Worm (Caenorhabditis elegans) whole organism, mixed stage, embryonic: ENCODE results near the gene wrn-1.
A peak's percentile ranks its signal among the peaks of the same experiment; 100 is the strongest.

Experiments
- M03D4.4 ChIP-seq: sonication (generic microtip); optimal IDR thresholded peaks from 2 replicates; lab custom pipeline; 2017; ENCODE audit warnings: mild to moderate bottlenecking, missing genetic modification characterization, missing compliant biosample characterization
- bed-3 ChIP-seq: fragments of 200-800 bp; sonication (Bioruptor generic); optimal IDR thresholded peaks from 3 replicates; lab custom pipeline; 2018; ENCODE audit warnings: mild to moderate bottlenecking, missing genetic modification characterization, moderate library complexity, missing compliant biosample characterization
- blmp-1 ChIP-seq: fragments of 150-350 bp; optimal IDR thresholded peaks from 2 replicates; lab custom pipeline; 2014; ENCODE audit warnings: missing biosample characterization, missing genetic modification characterization
- ceh-39 ChIP-seq: fragments of 150-350 bp; optimal IDR thresholded peaks from 2 replicates; lab custom pipeline; 2014; ENCODE audit warnings: missing biosample characterization, missing genetic modification characterization
- ceh-43 ChIP-seq: fragments of 200-800 bp; sonication (Bioruptor generic); optimal IDR thresholded peaks from 2 replicates; lab custom pipeline; 2018; ENCODE audit warnings: mild to moderate bottlenecking, missing genetic modification characterization, moderate library complexity, missing compliant biosample characterization
- ceh-83 ChIP-seq: fragments of 200-800 bp; sonication (Bioruptor generic); optimal IDR thresholded peaks from 2 replicates; lab custom pipeline; 2018; ENCODE audit warnings: mild to moderate bottlenecking, missing genetic modification characterization, missing compliant biosample characterization
- ces-1 ChIP-seq: fragments of 150-350 bp; optimal IDR thresholded peaks from 2 replicates; lab custom pipeline; 2014; ENCODE audit warnings: missing biosample characterization, missing genetic modification reagents, missing genetic modification characterization
- cnd-1 ChIP-seq: fragments of 200-800 bp; sonication (Bioruptor generic); optimal IDR thresholded peaks from 2 replicates; lab custom pipeline; 2018; ENCODE audit warnings: mild to moderate bottlenecking, missing genetic modification characterization, missing compliant biosample characterization
- drap-1 ChIP-seq: fragments of 200-800 bp; sonication (Bioruptor generic); optimal IDR thresholded peaks from 3 replicates; lab custom pipeline; 2018; ENCODE audit warnings: mild to moderate bottlenecking, missing genetic modification characterization, missing compliant biosample characterization
- elt-1 ChIP-seq: sonication (generic microtip); optimal IDR thresholded peaks from 2 replicates; lab custom pipeline; 2017; ENCODE audit warnings: missing genetic modification characterization, mild to moderate bottlenecking, missing compliant biosample characterization, antibody characterized with exemption, moderate library complexity, borderline replicate concordance; ENCODE audit not compliant: insufficient read depth
- flh-1 ChIP-seq: fragments of 200-800 bp; sonication (Bioruptor generic); optimal IDR thresholded peaks from 2 replicates; lab custom pipeline; 2018; ENCODE audit warnings: mild to moderate bottlenecking, missing genetic modification characterization, moderate library complexity, missing compliant biosample characterization
- ham-2 ChIP-seq: fragments of 200-800 bp; sonication (Bioruptor generic); optimal IDR thresholded peaks from 2 replicates; lab custom pipeline; 2018; ENCODE audit warnings: mild to moderate bottlenecking, missing genetic modification characterization, missing compliant biosample characterization
- lin-13 ChIP-seq: fragments of 150-350 bp; optimal IDR thresholded peaks from 2 replicates; lab custom pipeline; 2014; ENCODE audit warnings: missing biosample characterization, missing genetic modification characterization
- lin-32 ChIP-seq: fragments of 200-800 bp; sonication (Bioruptor generic); optimal IDR thresholded peaks from 2 replicates; lab custom pipeline; 2018; ENCODE audit warnings: mild to moderate bottlenecking, missing genetic modification characterization, missing compliant biosample characterization
- lsy-2 ChIP-seq: fragments of 150-350 bp; optimal IDR thresholded peaks from 2 replicates; lab custom pipeline; 2014; ENCODE audit warnings: missing biosample characterization, missing genetic modification characterization
- mab-5 ChIP-seq: fragments of 150-350 bp; optimal IDR thresholded peaks from 2 replicates; lab custom pipeline; 2014; ENCODE audit warnings: missing biosample characterization, missing genetic modification characterization
- mep-1 ChIP-seq: fragments of 150-350 bp; optimal IDR thresholded peaks from 2 replicates; lab custom pipeline; 2017; ENCODE audit warnings: missing biosample characterization, missing genetic modification reagents, missing genetic modification characterization, inconsistent platforms
- mls-2 ChIP-seq: sonication (generic microtip); optimal IDR thresholded peaks from 2 replicates; lab custom pipeline; 2016; ENCODE audit warnings: mild to moderate bottlenecking, missing genetic modification characterization, moderate library complexity, missing compliant biosample characterization
- nhr-12 ChIP-seq: fragments of 150-350 bp; optimal IDR thresholded peaks from 2 replicates; lab custom pipeline; 2014; ENCODE audit warnings: missing biosample characterization, missing genetic modification characterization
- nhr-2 ChIP-seq: fragments of 150-350 bp; optimal IDR thresholded peaks from 2 replicates; lab custom pipeline; 2014; ENCODE audit warnings: missing biosample characterization, missing genetic modification characterization
- nhr-28 ChIP-seq: fragments of 150-350 bp; optimal IDR thresholded peaks from 2 replicates; lab custom pipeline; 2014; ENCODE audit warnings: missing biosample characterization, missing genetic modification characterization
- nhr-76 ChIP-seq: sonication (generic microtip); optimal IDR thresholded peaks from 2 replicates; lab custom pipeline; 2017; ENCODE audit warnings: missing biosample characterization, missing genetic modification characterization
- pha-4 ChIP-seq: fragments of 150-350 bp; optimal IDR thresholded peaks from 2 replicates; lab custom pipeline; 2018; ENCODE audit warnings: missing biosample characterization, missing genetic modification reagents, missing genetic modification characterization
- sem-2 ChIP-seq: fragments of 200-800 bp; sonication (Bioruptor generic); optimal IDR thresholded peaks from 2 replicates; lab custom pipeline; 2018; ENCODE audit warnings: mild to moderate bottlenecking, missing genetic modification characterization, missing compliant biosample characterization
- snpc-4 ChIP-seq: fragments of 150-350 bp; optimal IDR thresholded peaks from 2 replicates; lab custom pipeline; 2014; ENCODE audit warnings: missing biosample characterization, missing genetic modification characterization
- tbx-8 ChIP-seq: fragments of 200-800 bp; sonication (Bioruptor generic); optimal IDR thresholded peaks from 2 replicates; lab custom pipeline; 2018; ENCODE audit warnings: mild to moderate bottlenecking, missing genetic modification characterization, moderate library complexity, missing compliant biosample characterization
- unc-120 ChIP-seq: sonication (generic microtip); optimal IDR thresholded peaks from 2 replicates; lab custom pipeline; 2017; ENCODE audit warnings: missing genetic modification characterization, missing compliant biosample characterization; ENCODE audit not compliant: poor library complexity, severe bottlenecking
- unc-39 ChIP-seq: fragments of 150-350 bp; optimal IDR thresholded peaks from 2 replicates; lab custom pipeline; 2014; ENCODE audit warnings: missing biosample characterization, missing genetic modification characterization
- unc-62 ChIP-seq: fragments of 150-350 bp; optimal IDR thresholded peaks from 2 replicates; lab custom pipeline; 2014; ENCODE audit warnings: missing biosample characterization, missing genetic modification reagents, missing genetic modification characterization
- zip-8 ChIP-seq: fragments of 150-350 bp; optimal IDR thresholded peaks from 2 replicates; lab custom pipeline; 2014; ENCODE audit warnings: missing biosample characterization, missing genetic modification characterization
- ztf-11 ChIP-seq: fragments of 150-350 bp; optimal IDR thresholded peaks from 2 replicates; lab custom pipeline; 2014; ENCODE audit warnings: missing biosample characterization, missing genetic modification characterization

wrn-1 gene

ce11 chrII:6563238-6563637 is 8.5 kb downstream of the wrn-1 start:
- no peak for TF ChIP-seq M03D4.4
- TF ChIP-seq lin-13 (tag; lab: Kevin White, UChicago), result no peak
- no peak for TF ChIP-seq nhr-12
- TF ChIP-seq tbx-8 (GFP tag; lab: Kevin White, UChicago), result no peak
- peak; percentile 5 for TF ChIP-seq unc-120 (tag; lab: Kevin White, UChicago)
- TF ChIP-seq unc-62 (GFP tag; lab: Kevin White, UChicago), result peak; percentile 7
- no peak for TF ChIP-seq flh-1 (GFP tag; lab: Kevin White, UChicago)
- TF ChIP-seq unc-39 (tag; lab: Kevin White, UChicago), result no peak
- TF ChIP-seq lin-32 (GFP tag; lab: Kevin White, UChicago), result no peak
- TF ChIP-seq ham-2, result no peak
- no peak for TF ChIP-seq ceh-39 (tag; lab: Kevin White, UChicago)
- TF ChIP-seq mep-1, result no peak
- peak; percentile 35 for TF ChIP-seq nhr-2 (tag; lab: Kevin White, UChicago)
- TF ChIP-seq pha-4 (tag; lab: Kevin White, UChicago), result peak; percentile 11

- TF ChIP-seq ceh-83 (peak; percentile 83), unc-120 (tag; lab: Kevin White, UChicago) (no peak), sem-2 (GFP tag; lab: Kevin White, UChicago) (peak; percentile 30), cnd-1 (tag; lab: Kevin White, UChicago) (peak; percentile 55), nhr-28 (tag; lab: Kevin White, UChicago) (no peak), ceh-43 (GFP tag; lab: Kevin White, UChicago) (peak; percentile 0), lin-32 (GFP tag; lab: Kevin White, UChicago) (peak; percentile 14), nhr-76 (tag; lab: Kevin White, UChicago) (no peak), mls-2 (tag; lab: Kevin White, UChicago) (no peak), nhr-2 (tag; lab: Kevin White, UChicago) (no peak), blmp-1 (tag; lab: Kevin White, UChicago) (no peak), drap-1 (GFP tag; lab: Kevin White, UChicago) (peak; percentile 58), zip-8 (tag; lab: Kevin White, UChicago) (no peak), ztf-11 (tag; lab: Kevin White, UChicago) (no peak), flh-1 (GFP tag; lab: Kevin White, UChicago) (peak; percentile 18)
- TF ChIP-seq, all 35 proteins: peak for 7
Observed at ce11 chrII:6565077-6565476, 10.3 kb downstream of the wrn-1 start, which contains the start of gene mpz-3. Gene mpz-3, minus strand, starts transcription at chrII:6565396.

ce11 chrII:6566628-6567180 is 11.9 kb downstream of the wrn-1 start, which contains the start of the genes F18C5.5 and F18C5.9:
Gene F18C5.5, minus strand, starts transcription at chrII:6566728.
Gene F18C5.9, plus strand, starts transcription at chrII:6567130.
- TF ChIP-seq ztf-11 (tag; lab: Kevin White, UChicago) (no peak), ceh-83 (no peak), unc-39 (tag; lab: Kevin White, UChicago) (no peak), M03D4.4 (no peak), sem-2 (GFP tag; lab: Kevin White, UChicago) (no peak)
- TF ChIP-seq, all 35 proteins: peak for 0

ce11 chrII:6568707-6569106 is 13.9 kb downstream of the wrn-1 start, which contains the start of gene sra-27:
Gene sra-27, plus strand, starts transcription at chrII:6569007.
- no peak for TF ChIP-seq drap-1 (GFP tag; lab: Kevin White, UChicago)
- TF ChIP-seq snpc-4, result no peak
- no peak for TF ChIP-seq elt-1 (tag; lab: Kevin White, UChicago)
- no peak for TF ChIP-seq ceh-83
- TF ChIP-seq unc-62 (GFP tag; lab: Kevin White, UChicago), result no peak
- no peak for TF ChIP-seq flh-1 (GFP tag; lab: Kevin White, UChicago)
- no peak for TF ChIP-seq ceh-39 (tag; lab: Kevin White, UChicago)
- no peak for TF ChIP-seq blmp-1 (tag; lab: Kevin White, UChicago)
- TF ChIP-seq unc-120 (tag; lab: Kevin White, UChicago), result no peak
- TF ChIP-seq ces-1, result no peak
- TF ChIP-seq mab-5 (tag; lab: Kevin White, UChicago), result no peak
- TF ChIP-seq nhr-76 (tag; lab: Kevin White, UChicago), result no peak
- TF ChIP-seq lin-32 (GFP tag; lab: Kevin White, UChicago), result no peak

- no peak for TF ChIP-seq ham-2
- TF ChIP-seq bed-3, result no peak
- no peak for TF ChIP-seq sem-2 (GFP tag; lab: Kevin White, UChicago)
- TF ChIP-seq nhr-12, result no peak
- TF ChIP-seq cnd-1 (tag; lab: Kevin White, UChicago), result no peak
- TF ChIP-seq blmp-1 (tag; lab: Kevin White, UChicago), result no peak
- no peak for TF ChIP-seq ztf-11 (tag; lab: Kevin White, UChicago)
- TF ChIP-seq nhr-2 (tag; lab: Kevin White, UChicago), result no peak
- no peak for TF ChIP-seq M03D4.4
- no peak for TF ChIP-seq nhr-28 (tag; lab: Kevin White, UChicago)
- no peak for TF ChIP-seq lsy-2
Observed at ce11 chrII:6573677-6574076, 18.9 kb downstream of the wrn-1 start, which contains the start of gene sra-28. Gene sra-28, minus strand, starts transcription at chrII:6573777.
